Worm (Caenorhabditis elegans) whole organism, L2 larva: ENCODE data around the gene T25D1.1.

ENCODE experiments used
- C34F6.9 ChIP-seq: fragments of 150-350 bp; optimal IDR thresholded peaks from 2 replicates; lab custom pipeline; 2014; ENCODE audit warnings: missing biosample characterization, missing genetic modification characterization
- F13H6.1 ChIP-seq: sonication (generic microtip); optimal IDR thresholded peaks from 2 replicates; lab custom pipeline; 2016; ENCODE audit warnings: missing genetic modification characterization, missing compliant biosample characterization
- R02D3.7 ChIP-seq: fragments of 150-350 bp; optimal IDR thresholded peaks from 2 replicates; lab custom pipeline; 2014; ENCODE audit warnings: missing biosample characterization, missing genetic modification characterization
- ZK546.5 ChIP-seq: sonication (generic microtip); optimal IDR thresholded peaks from 2 replicates; lab custom pipeline; 2017; ENCODE audit warnings: missing biosample characterization, missing genetic modification characterization
- alr-1 ChIP-seq: fragments of 150-350 bp; optimal IDR thresholded peaks from 2 replicates; lab custom pipeline; 2014; ENCODE audit warnings: missing biosample characterization, missing genetic modification characterization
- aly-2 ChIP-seq: fragments of 150-350 bp; optimal IDR thresholded peaks from 2 replicates; lab custom pipeline; 2014; ENCODE audit warnings: missing biosample characterization, missing genetic modification characterization
- ama-1 ChIP-seq: fragments of 150-350 bp; optimal IDR thresholded peaks from 2 replicates; lab custom pipeline; 2018; ENCODE audit warnings: inconsistent platforms
- blmp-1 ChIP-seq: sonication (generic microtip); optimal IDR thresholded peaks from 2 replicates; lab custom pipeline; 2017; ENCODE audit warnings: missing genetic modification characterization, mild to moderate bottlenecking, missing compliant biosample characterization, antibody characterized with exemption, moderate library complexity; ENCODE audit not compliant: insufficient read depth
- ceh-16 ChIP-seq: fragments of 150-350 bp; optimal IDR thresholded peaks from 2 replicates; lab custom pipeline; 2014; ENCODE audit warnings: missing biosample characterization, missing genetic modification characterization
- ceh-82 ChIP-seq: fragments of 150-350 bp; optimal IDR thresholded peaks from 2 replicates; lab custom pipeline; 2014; ENCODE audit warnings: missing biosample characterization, missing genetic modification characterization
- crh-2 ChIP-seq: sonication (generic microtip); optimal IDR thresholded peaks from 2 replicates; lab custom pipeline; 2017; ENCODE audit warnings: missing biosample characterization, missing genetic modification characterization
- dmd-4 ChIP-seq: sonication (generic microtip); optimal IDR thresholded peaks from 2 replicates; lab custom pipeline; 2017; ENCODE audit warnings: missing biosample characterization, missing genetic modification characterization
- elt-1 ChIP-seq: fragments of 150-350 bp; optimal IDR thresholded peaks from 2 replicates; lab custom pipeline; 2014; ENCODE audit warnings: missing biosample characterization, missing genetic modification characterization
- elt-3 ChIP-seq: sonication (generic microtip); optimal IDR thresholded peaks from 2 replicates; lab custom pipeline; 2017; ENCODE audit warnings: missing biosample characterization, missing genetic modification characterization
- fos-1 ChIP-seq: fragments of 150-350 bp; optimal IDR thresholded peaks from 2 replicates; lab custom pipeline; 2014; ENCODE audit warnings: missing biosample characterization, missing genetic modification characterization
- gmeb-1 ChIP-seq: fragments of 150-350 bp; optimal IDR thresholded peaks from 2 replicates; lab custom pipeline; 2014; ENCODE audit warnings: missing biosample characterization, missing genetic modification characterization
- lin-13 ChIP-seq: fragments of 150-350 bp; optimal IDR thresholded peaks from 2 replicates; lab custom pipeline; 2014; ENCODE audit warnings: missing biosample characterization, missing genetic modification reagents, missing genetic modification characterization
- lin-39 ChIP-seq: fragments of 150-350 bp; optimal IDR thresholded peaks from 2 replicates; lab custom pipeline; 2014; ENCODE audit warnings: missing biosample characterization, missing genetic modification reagents, missing genetic modification characterization
- lsy-2 ChIP-seq, 2 experiments: fragments of 150-350 bp in 1 of 2; sonication (generic microtip) in 1 of 2; optimal IDR thresholded peaks; 2 replicates each; lab custom pipeline; 2014 to 2017; ENCODE audit warnings: missing biosample characterization in 2 of 2, missing genetic modification characterization in 2 of 2
- mab-5 ChIP-seq: fragments of 150-350 bp; optimal IDR thresholded peaks from 2 replicates; lab custom pipeline; 2014; ENCODE audit warnings: missing biosample characterization, missing genetic modification characterization
- mbf-1 ChIP-seq: sonication (generic microtip); optimal IDR thresholded peaks from 2 replicates; lab custom pipeline; 2017; ENCODE audit warnings: missing biosample characterization, missing genetic modification characterization
- mdl-1 ChIP-seq, 2 experiments: fragments of 150-350 bp in 1 of 2; sonication (generic microtip) in 1 of 2; optimal IDR thresholded peaks; 2 replicates each; lab custom pipeline; 2017; ENCODE audit warnings: missing biosample characterization in 2 of 2, missing genetic modification characterization in 2 of 2
- nhr-10 ChIP-seq: sonication (generic microtip); optimal IDR thresholded peaks from 2 replicates; lab custom pipeline; 2017; ENCODE audit warnings: missing biosample characterization, missing genetic modification characterization
- nhr-11 ChIP-seq: fragments of 150-350 bp; optimal IDR thresholded peaks from 2 replicates; lab custom pipeline; 2014; ENCODE audit warnings: missing biosample characterization, missing genetic modification characterization
- nhr-12 ChIP-seq: fragments of 150-350 bp; optimal IDR thresholded peaks from 2 replicates; lab custom pipeline; 2014; ENCODE audit warnings: missing biosample characterization, missing genetic modification characterization
- nhr-129 ChIP-seq: fragments of 150-350 bp; optimal IDR thresholded peaks from 2 replicates; lab custom pipeline; 2014; ENCODE audit warnings: missing biosample characterization, missing genetic modification characterization
- nhr-21 ChIP-seq: fragments of 150-350 bp; optimal IDR thresholded peaks from 2 replicates; lab custom pipeline; 2014; ENCODE audit warnings: missing biosample characterization, missing genetic modification characterization
- nhr-23 ChIP-seq: fragments of 150-350 bp; optimal IDR thresholded peaks from 2 replicates; lab custom pipeline; 2014; ENCODE audit warnings: missing biosample characterization, missing genetic modification reagents, missing genetic modification characterization
- nhr-237 ChIP-seq: fragments of 150-350 bp; optimal IDR thresholded peaks from 2 replicates; lab custom pipeline; 2014; ENCODE audit warnings: missing biosample characterization, missing genetic modification characterization
- nhr-25 ChIP-seq: fragments of 150-350 bp; sonication (generic microtip); optimal IDR thresholded peaks from 3 replicates; lab custom pipeline; 2014; ENCODE audit warnings: missing biosample characterization, missing genetic modification characterization
- nhr-6 ChIP-seq: fragments of 150-350 bp; optimal IDR thresholded peaks from 2 replicates; lab custom pipeline; 2014; ENCODE audit warnings: missing biosample characterization, missing genetic modification characterization
- nhr-77 ChIP-seq: fragments of 150-350 bp; optimal IDR thresholded peaks from 2 replicates; lab custom pipeline; 2014; ENCODE audit warnings: missing biosample characterization, missing genetic modification characterization
- peb-1 ChIP-seq: fragments of 150-350 bp; optimal IDR thresholded peaks from 2 replicates; lab custom pipeline; 2014; ENCODE audit warnings: missing biosample characterization, missing genetic modification characterization
- sem-4 ChIP-seq: fragments of 150-350 bp; optimal IDR thresholded peaks from 2 replicates; lab custom pipeline; 2014; ENCODE audit warnings: missing biosample characterization, missing genetic modification reagents, missing genetic modification characterization
- sma-3 ChIP-seq: sonication (generic microtip); optimal IDR thresholded peaks from 2 replicates; lab custom pipeline; 2016; ENCODE audit warnings: missing genetic modification reagents, missing genetic modification characterization, missing compliant biosample characterization
- sma-9 ChIP-seq, 2 experiments: fragments of 150-350 bp in 1 of 2; sonication (generic microtip) in 1 of 2; optimal IDR thresholded peaks; 2 replicates each; lab custom pipeline; 2014 to 2016; ENCODE audit warnings: missing genetic modification characterization in 2 of 2, mild to moderate bottlenecking in 1 of 2, missing biosample characterization in 1 of 2, missing compliant biosample characterization in 1 of 2, missing genetic modification reagents in 1 of 2, moderate library complexity in 1 of 2
- unc-39 ChIP-seq: fragments of 150-350 bp; optimal IDR thresholded peaks from 2 replicates; lab custom pipeline; 2014; ENCODE audit warnings: missing biosample characterization, missing genetic modification characterization
- unc-55 ChIP-seq: fragments of 150-350 bp; sonication (generic microtip); optimal IDR thresholded peaks from 3 replicates; lab custom pipeline; 2014; ENCODE audit warnings: missing biosample characterization, missing genetic modification reagents, missing genetic modification characterization
- unc-62 ChIP-seq: fragments of 150-350 bp; optimal IDR thresholded peaks from 2 replicates; lab custom pipeline; 2014; ENCODE audit warnings: missing biosample characterization, missing genetic modification reagents, missing genetic modification characterization
- zag-1 ChIP-seq: fragments of 150-350 bp; optimal IDR thresholded peaks from 2 replicates; lab custom pipeline; 2014; ENCODE audit warnings: missing biosample characterization, missing genetic modification characterization
- ztf-1 ChIP-seq: fragments of 200-800 bp; sonication (Bioruptor generic); conservative IDR thresholded peaks from 2 replicates; pipeline ENCODE4 v1.3.6; 2022; ENCODE audit warnings: missing genetic modification characterization, missing compliant biosample characterization
- ztf-11 ChIP-seq: sonication (generic microtip); optimal IDR thresholded peaks from 2 replicates; lab custom pipeline; 2017; ENCODE audit warnings: missing biosample characterization, missing genetic modification characterization
- ztf-4 ChIP-seq: fragments of 150-350 bp; optimal IDR thresholded peaks from 2 replicates; lab custom pipeline; 2014; ENCODE audit warnings: missing biosample characterization, missing genetic modification characterization

Gene T25D1.1

DNA sequence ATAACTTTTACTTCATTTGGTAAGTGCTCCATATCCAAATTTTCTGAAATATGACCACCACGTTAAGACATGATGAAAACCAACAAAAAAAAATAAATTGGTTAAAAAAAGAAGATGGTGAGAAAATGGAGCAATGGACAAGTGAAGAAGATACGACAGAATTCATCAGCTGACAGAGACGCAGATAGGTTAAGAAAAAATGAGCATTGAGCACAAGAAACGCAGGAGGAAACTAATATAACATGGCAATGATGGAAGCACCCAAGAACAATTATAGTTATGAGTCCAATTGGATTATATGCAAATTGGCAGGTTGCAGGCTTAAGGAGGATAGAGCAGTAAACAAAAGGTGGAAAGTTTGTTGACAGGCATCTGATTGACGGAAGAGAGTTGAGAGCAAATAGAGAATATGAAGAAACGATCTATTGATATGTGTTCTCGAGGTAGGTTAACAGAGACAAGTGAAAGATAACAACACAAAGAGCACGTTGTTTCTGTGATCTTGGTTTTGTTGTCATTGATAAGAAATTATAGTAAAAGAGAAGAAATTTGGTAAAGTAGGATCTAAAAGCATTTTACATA, 34.3 kb downstream of the T25D1.1 start, which contains the start of gene K08B5.2:
K08B5.2 (minus strand) TSS at position 43 of the 582 bp plus-strand sequence.
- TF ChIP-seq nhr-129, result peak; percentile 52
- TF ChIP-seq nhr-11 (tag; lab: Kevin White, UChicago), result no peak
- TF ChIP-seq lsy-2 (tag; optimal IDR thresholded peaks at IDR 0.05; lab: Kevin White, UChicago), result peak in 1 of 2 experiments; percentile 10
- TF ChIP-seq C34F6.9 (tag; lab: Kevin White, UChicago), result peak; percentile 39
- no peak for TF ChIP-seq fos-1 (tag; lab: Kevin White, UChicago)
- TF ChIP-seq ztf-11 (tag; lab: Kevin White, UChicago), result no peak
- peak; percentile 23 for TF ChIP-seq sma-9 (GFP tag; optimal IDR thresholded peaks at IDR 0.05; lab: Kevin White, UChicago)
- no peak for TF ChIP-seq sma-9 (tag; optimal IDR thresholded peaks at IDR 0.05; lab: Kevin White, UChicago)
- TF ChIP-seq nhr-23, result no peak
- TF ChIP-seq ceh-16 (tag; lab: Kevin White, UChicago), result no peak
- TF ChIP-seq crh-2 (tag; lab: Kevin White, UChicago), result peak; percentile 18
- no peak for TF ChIP-seq dmd-4 (tag; lab: Kevin White, UChicago)
- no peak for TF ChIP-seq ztf-1 (GFP tag; lab: Robert Waterston, UW)
- TF ChIP-seq zag-1 (tag; lab: Kevin White, UChicago), result no peak
- TF ChIP-seq gmeb-1 (tag; lab: Kevin White, UChicago), result no peak
- peak; percentile 56 for TF ChIP-seq unc-55
- no peak for TF ChIP-seq nhr-237 (tag; lab: Kevin White, UChicago)
- TF ChIP-seq F13H6.1, result peak; percentile 46
- TF ChIP-seq, all 48 proteins: peak for 7

DNA sequence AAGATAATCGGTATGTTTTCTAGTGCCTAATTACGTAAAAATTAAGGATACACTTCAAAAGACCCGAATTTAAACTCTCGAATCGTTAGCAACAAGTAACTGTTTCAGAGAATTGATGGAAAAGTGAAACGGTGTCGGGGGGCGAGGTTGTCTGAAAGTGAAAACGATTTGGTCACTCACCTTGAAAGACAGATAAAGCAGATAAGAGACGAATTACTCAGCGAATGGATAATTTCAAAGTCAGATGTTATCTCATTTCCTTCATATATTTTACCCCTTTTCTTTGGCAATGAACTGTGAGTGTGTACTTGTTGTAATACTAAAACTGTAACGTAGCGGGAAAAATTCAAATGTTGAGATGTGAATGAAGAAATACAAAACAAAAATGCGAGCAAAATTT, 36.1 kb downstream of the T25D1.1 start:
- TF ChIP-seq aly-2 (tag; lab: Kevin White, UChicago) (no peak), ceh-16 (tag; lab: Kevin White, UChicago) (peak; percentile 86), sma-3 (GFP tag; lab: Kevin White, UChicago) (peak; percentile 9), F13H6.1 (no peak), blmp-1 (tag; lab: Kevin White, UChicago) (peak; percentile 99), sma-9 (GFP tag; optimal IDR thresholded peaks at IDR 0.05; lab: Kevin White, UChicago) (peak; percentile 70), sma-9 (tag; optimal IDR thresholded peaks at IDR 0.05; lab: Kevin White, UChicago) (no peak), elt-1 (tag; lab: Kevin White, UChicago) (peak; percentile 83), nhr-25 (peak; percentile 76)

DNA sequence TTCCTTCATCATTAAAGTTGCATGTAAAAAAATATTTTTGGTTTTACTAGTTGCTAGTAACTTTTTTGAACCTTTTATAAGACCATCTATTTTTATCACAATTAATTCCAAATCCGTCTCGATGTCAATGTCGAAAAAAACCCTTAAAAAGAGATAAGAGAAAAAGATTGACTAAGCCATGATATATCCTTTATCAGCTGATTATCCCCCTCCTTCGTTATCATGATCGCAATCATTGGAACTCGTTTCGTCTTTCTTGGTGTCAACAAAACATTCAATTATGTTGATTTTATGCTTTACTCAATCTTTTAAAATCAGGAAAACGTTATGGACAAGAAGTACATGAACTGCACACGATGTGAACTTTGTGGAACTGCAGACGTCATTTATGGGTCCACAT, 38.5 kb downstream of the T25D1.1 start, which contains the start of gene K08B5.1:
K08B5.1 (plus strand) TSS at position 318 of the 400 bp plus-strand sequence.
- TF ChIP-seq peb-1 (no peak), sma-9 (GFP tag; optimal IDR thresholded peaks at IDR 0.05; lab: Kevin White, UChicago) (peak; percentile 25), sma-9 (tag; optimal IDR thresholded peaks at IDR 0.05; lab: Kevin White, UChicago) (no peak), nhr-21 (peak; percentile 18)

DNA sequence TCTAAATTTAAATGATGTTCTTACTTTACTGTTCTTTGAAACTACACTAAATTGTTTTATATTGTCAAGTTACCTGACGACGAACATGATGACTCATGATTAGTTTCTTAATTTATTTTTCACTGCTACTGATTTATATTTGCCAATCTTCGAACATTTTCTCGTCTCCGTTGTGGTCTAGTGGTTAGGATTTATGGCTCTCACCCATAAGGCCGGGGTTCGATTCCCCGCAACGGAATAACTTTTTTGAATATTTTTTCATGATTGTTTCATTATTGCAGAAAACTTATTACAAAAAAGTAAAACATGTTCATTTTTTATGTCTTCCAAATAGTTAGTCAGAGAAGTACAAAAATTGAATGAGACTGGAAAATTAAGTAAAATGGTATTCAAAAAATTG, 39.2 kb downstream of the T25D1.1 start:
- no peak for TF ChIP-seq ceh-16 (tag; lab: Kevin White, UChicago)
- TF ChIP-seq sma-3 (GFP tag; lab: Kevin White, UChicago), result peak; percentile 72
- no peak for TF ChIP-seq nhr-10
- TF ChIP-seq nhr-11 (tag; lab: Kevin White, UChicago), result no peak
- TF ChIP-seq ceh-82, result no peak
- no peak for TF ChIP-seq nhr-12 (tag; lab: Kevin White, UChicago)
- TF ChIP-seq nhr-129, result no peak
- no peak for TF ChIP-seq lin-39 (tag; lab: Kevin White, UChicago)
- TF ChIP-seq nhr-21, result peak; percentile 19
- no peak for TF ChIP-seq zag-1 (tag; lab: Kevin White, UChicago)
- peak; percentile 55 for TF ChIP-seq sma-9 (GFP tag; optimal IDR thresholded peaks at IDR 0.05; lab: Kevin White, UChicago)
- no peak for TF ChIP-seq sma-9 (tag; optimal IDR thresholded peaks at IDR 0.05; lab: Kevin White, UChicago)
- no peak for TF ChIP-seq elt-3 (tag; lab: Kevin White, UChicago)
- TF ChIP-seq ztf-11 (tag; lab: Kevin White, UChicago), result no peak
- peak; percentile 5 for TF ChIP-seq nhr-25
- TF ChIP-seq dmd-4 (tag; lab: Kevin White, UChicago), result no peak
- no peak for TF ChIP-seq lin-13 (GFP tag; lab: Kevin White, UChicago)
- TF ChIP-seq nhr-6 (tag; lab: Kevin White, UChicago), result no peak
- TF ChIP-seq nhr-237 (tag; lab: Kevin White, UChicago), result no peak
- TF ChIP-seq ama-1 (lab: Kevin White, UChicago), result no peak
- no peak for TF ChIP-seq mbf-1 (tag; lab: Kevin White, UChicago)
- TF ChIP-seq R02D3.7 (tag; lab: Kevin White, UChicago), result no peak
- TF ChIP-seq unc-39 (tag; lab: Kevin White, UChicago), result no peak
- no peak for TF ChIP-seq ZK546.5 (tag; lab: Kevin White, UChicago)
- no peak for TF ChIP-seq unc-62 (GFP tag; lab: Kevin White, UChicago)
- no peak for TF ChIP-seq mdl-1 (tag; optimal IDR thresholded peaks at IDR 0.05; lab: Kevin White, UChicago)
- no peak for TF ChIP-seq F13H6.1
- peak; percentile 59 for TF ChIP-seq crh-2 (tag; lab: Kevin White, UChicago)
- TF ChIP-seq nhr-23, result no peak
- no peak for TF ChIP-seq ztf-4 (tag; lab: Kevin White, UChicago)
- no peak for TF ChIP-seq blmp-1 (tag; lab: Kevin White, UChicago)
- TF ChIP-seq mab-5 (tag; lab: Kevin White, UChicago), result no peak
- no peak for TF ChIP-seq elt-1 (tag; lab: Kevin White, UChicago)
- peak; percentile 3 for TF ChIP-seq sem-4 (tag; lab: Kevin White, UChicago)
- TF ChIP-seq alr-1 (tag; lab: Kevin White, UChicago), result no peak
- peak; percentile 28 for TF ChIP-seq C34F6.9 (tag; lab: Kevin White, UChicago)
- TF ChIP-seq nhr-77 (tag; lab: Kevin White, UChicago), result no peak
- no peak for TF ChIP-seq aly-2 (tag; lab: Kevin White, UChicago)
- peak; percentile 82 for TF ChIP-seq fos-1 (tag; lab: Kevin White, UChicago)
- TF ChIP-seq ztf-1 (GFP tag; lab: Robert Waterston, UW), result no peak
